Worm (Caenorhabditis elegans): ENCODE results near the gene trf-1.

Gene trf-1

ce11 chrIII:13411202-13411601 lies 19.1 kb upstream of the trf-1 start (continued):
- TF ChIP-seq Y5F2A.4 (GFP tag; optimal IDR thresholded peaks at IDR 0.05) (no peak), ceh-44 (GFP tag; IDR thresholded peaks at IDR 0.05) (peak; percentile 41; the same call in 1 of the 2 replicates), F26F4.8 (GFP tag; conservative IDR thresholded peaks at IDR 0.05) (0 out of 2 replicates have a peak, but pooled peaks have one; percentile 31), dve-1 (tag; optimal IDR thresholded peaks at IDR 0.05; ENCODE audit: insufficient read depth) (no peak), hlh-11 (tag; optimal IDR thresholded peaks at IDR 0.05) (no peak), daf-19 (GFP tag; conservative IDR thresholded peaks at IDR 0.05) (no peak), lin-13 (GFP tag; optimal IDR thresholded peaks at IDR 0.05) (peak; percentile 23), fos-1 (tag; optimal IDR thresholded peaks at IDR 0.05) (no peak), daf-8 (GFP tag; IDR thresholded peaks at IDR 0.05) (no peak), Y105C5A.15 (GFP tag; IDR thresholded peaks at IDR 0.05) (no peak), mxl-2 (GFP tag; conservative IDR thresholded peaks at IDR 0.05) (no peak), mep-1 (tag; optimal IDR thresholded peaks at IDR 0.05) (no peak), saeg-2 (GFP tag; IDR thresholded peaks at IDR 0.05) (no peak), dmd-8 (GFP tag; IDR thresholded peaks at IDR 0.05) (peak; percentile 82), daf-16 (GFP tag; optimal IDR thresholded peaks at IDR 0.05) (peak in 1 of 2 experiments; percentile 42), daf-16 (tag; optimal IDR thresholded peaks at IDR 0.05) (no peak), tra-1 (GFP tag; IDR thresholded peaks at IDR 0.05) (0 out of 2 replicates have a peak, but pooled peaks have one; percentile 12), mes-2 (tag; optimal IDR thresholded peaks at IDR 0.05; ENCODE audit: poor library complexity, severe bottlenecking) (peak; percentile 40), cey-2 (tag; optimal IDR thresholded peaks at IDR 0.05; ENCODE audit: borderline replicate concordance, insufficient read depth) (no peak), lin-15B (tag; optimal IDR thresholded peaks at IDR 0.05) (no peak), lin-29 (GFP tag; IDR thresholded peaks at IDR 0.05) (no peak), unc-62 (GFP tag; optimal IDR thresholded peaks at IDR 0.05 in 1 of 2) (no peak), unc-62 (tag; optimal IDR thresholded peaks at IDR 0.05) (no peak), rbr-2 (tag; optimal IDR thresholded peaks at IDR 0.05) (no peak), mdt-29 (GFP tag; IDR thresholded peaks at IDR 0.05) (no peak), lim-7 (GFP tag; IDR thresholded peaks at IDR 0.05) (peak; percentile 81), unc-39 (tag; optimal IDR thresholded peaks at IDR 0.05) (no peak), nhr-48 (tag; optimal IDR thresholded peaks at IDR 0.05) (peak; percentile 7), nhr-237 (tag; optimal IDR thresholded peaks at IDR 0.05) (no peak), F49E8.2 (tag; optimal IDR thresholded peaks at IDR 0.05; ENCODE audit: borderline replicate concordance) (peak; percentile 28)

- no peak for TF ChIP-seq nhr-6 (tag; optimal IDR thresholded peaks at IDR 0.05)
- TF ChIP-seq zag-1 (tag; optimal IDR thresholded peaks at IDR 0.05): no peak
- no peak for TF ChIP-seq ces-1 (GFP tag; optimal IDR thresholded peaks at IDR 0.05)
- TF ChIP-seq nhr-77 (tag; optimal IDR thresholded peaks at IDR 0.05): no peak
- no peak for TF ChIP-seq ztf-7 (tag; optimal IDR thresholded peaks at IDR 0.05)
- TF ChIP-seq F10B5.3 (tag; optimal IDR thresholded peaks at IDR 0.05): no peak
Observed at ce11 chrIII:13418975-13419374, 11.3 kb upstream of the trf-1 start.

ce11 chrIII:13423414-13423813 lies 6.8 kb upstream of the trf-1 start, which contains the start of gene exo-1:
Gene exo-1 (plus strand): TSS chrIII:13423514.
- no peak for TF ChIP-seq snpc-4 (tag; optimal IDR thresholded peaks at IDR 0.05)
- TF ChIP-seq nhr-77 (tag; optimal IDR thresholded peaks at IDR 0.05): peak; percentile 94
- TF ChIP-seq hlh-11 (tag; optimal IDR thresholded peaks at IDR 0.05): no peak
- TF ChIP-seq dmd-9 (GFP tag; IDR thresholded peaks at IDR 0.05): no peak
- no peak for TF ChIP-seq lin-39 (tag; optimal IDR thresholded peaks at IDR 0.05)
- TF ChIP-seq lir-3 (tag; optimal IDR thresholded peaks at IDR 0.05): no peak
- no peak for TF ChIP-seq pha-4 (GFP tag; IDR thresholded peaks at IDR 0.05)
- TF ChIP-seq pha-4 (tag; optimal IDR thresholded peaks at IDR 0.05): no peak
- TF ChIP-seq zip-11 (GFP tag; IDR thresholded peaks at IDR 0.05): no peak
- peak; percentile 25 for TF ChIP-seq lin-13 (GFP tag; optimal IDR thresholded peaks at IDR 0.05)
- TF ChIP-seq aly-2 (tag; optimal IDR thresholded peaks at IDR 0.05): no peak
- TF ChIP-seq unc-39 (tag; optimal IDR thresholded peaks at IDR 0.05): no peak
- peak; percentile 28; the same call in 1 of the 2 replicates for TF ChIP-seq vab-7 (GFP tag; IDR thresholded peaks at IDR 0.05)
- TF ChIP-seq skn-1 (tag; optimal IDR thresholded peaks at IDR 0.05): no peak
- peak; percentile 52 for TF ChIP-seq pqm-1 (tag; optimal IDR thresholded peaks at IDR 0.05)
- no peak for TF ChIP-seq R02D3.7 (tag; optimal IDR thresholded peaks at IDR 0.05)
- peak; percentile 96 for TF ChIP-seq mes-2 (tag; optimal IDR thresholded peaks at IDR 0.05; ENCODE audit: poor library complexity, severe bottlenecking)
- TF ChIP-seq spr-1 (tag; optimal IDR thresholded peaks at IDR 0.05): no peak
- TF ChIP-seq hlh-30 (tag; optimal IDR thresholded peaks at IDR 0.05; ENCODE audit: insufficient read depth): peak; percentile 54
- TF ChIP-seq Y5F2A.4 (GFP tag; optimal IDR thresholded peaks at IDR 0.05): no peak
- no peak for TF ChIP-seq ceh-62 (tag; optimal IDR thresholded peaks at IDR 0.05)
- TF ChIP-seq mep-1 (tag; optimal IDR thresholded peaks at IDR 0.05): peak; percentile 80
- no peak for TF ChIP-seq F26F4.8 (GFP tag; conservative IDR thresholded peaks at IDR 0.05)
